Fruit fly (Drosophila melanogaster) whole organism, embryonic: ENCODE measurements around the gene CG18262.

Experiments used
- ATbp ChIP-seq: fragments of 200-800 bp; sonication (Bioruptor generic); optimal IDR thresholded peaks from 2 replicates; lab custom pipeline; 2017; ENCODE audit warnings: missing biosample characterization, mild to moderate bottlenecking, missing genetic modification characterization, missing genetic modification reagents
- Antp ChIP-seq: fragments of 200-800 bp; sonication (Bioruptor generic); optimal IDR thresholded peaks from 3 replicates; lab custom pipeline; 2016; ENCODE audit warnings: missing biosample characterization, missing genetic modification characterization
- Bgb ChIP-seq: fragments of 200-800 bp; sonication (Bioruptor generic); IDR thresholded peaks from 2 replicates; pipeline ENCODE4 v1.3.6; 2022; ENCODE audit warnings: missing biosample characterization, missing genetic modification characterization; ENCODE audit not compliant: partially characterized antibody
- CG1024 ChIP-seq: fragments of 200-800 bp; sonication (Bioruptor generic); IDR thresholded peaks from 2 replicates; pipeline ENCODE4 v1.3.6; 2022; ENCODE audit warnings: missing biosample characterization, missing genetic modification characterization
- CG10274 ChIP-seq: fragments of 200-800 bp; sonication (Bioruptor generic); optimal IDR thresholded peaks from 3 replicates; lab custom pipeline; 2017; ENCODE audit warnings: missing biosample characterization, mild to moderate bottlenecking, missing genetic modification characterization
- CG10979 ChIP-seq: fragments of 200-800 bp; sonication (Bioruptor generic); optimal IDR thresholded peaks from 2 replicates; lab custom pipeline; 2018; ENCODE audit warnings: missing biosample characterization, mild to moderate bottlenecking, missing genetic modification characterization, moderate library complexity
- CG11093 ChIP-seq: fragments of 200-800 bp; sonication (Bioruptor generic); IDR thresholded peaks from 3 replicates; pipeline ENCODE4 v1.3.6; 2022; ENCODE audit warnings: missing biosample characterization, missing genetic modification characterization
- CG11696 ChIP-seq: fragments of 200-800 bp; sonication (Bioruptor generic); IDR thresholded peaks from 2 replicates; pipeline ENCODE4 v1.3.6; 2022; ENCODE audit warnings: missing biosample characterization, missing genetic modification characterization
- CG13296 ChIP-seq: fragments of 200-800 bp; sonication (Bioruptor generic); optimal IDR thresholded peaks from 3 replicates; lab custom pipeline; 2018; ENCODE audit warnings: missing biosample characterization, mild to moderate bottlenecking, missing genetic modification characterization
- CG13894 ChIP-seq: fragments of 200-800 bp; sonication (Bioruptor generic); optimal IDR thresholded peaks from 3 replicates; lab custom pipeline; 2018; ENCODE audit warnings: missing biosample characterization, mild to moderate bottlenecking, missing genetic modification characterization, moderate library complexity
- CG1602 ChIP-seq: fragments of 200-800 bp; sonication (Bioruptor generic); optimal IDR thresholded peaks from 3 replicates; lab custom pipeline; 2016; ENCODE audit warnings: missing biosample characterization, missing genetic modification characterization
- CG1832 ChIP-seq: fragments of 200-800 bp; sonication (Bioruptor generic); optimal IDR thresholded peaks from 2 replicates; lab custom pipeline; 2017; ENCODE audit warnings: missing biosample characterization, mild to moderate bottlenecking, missing genetic modification characterization, inconsistent platforms
- CG31441 ChIP-seq: fragments of 200-800 bp; sonication (Bioruptor generic); IDR thresholded peaks from 2 replicates; pipeline ENCODE4 v1.3.6; 2022; ENCODE audit warnings: missing biosample characterization, missing genetic modification characterization
- CG42726 ChIP-seq: fragments of 200-800 bp; sonication (Bioruptor generic); IDR thresholded peaks from 2 replicates; pipeline ENCODE4 v1.3.6; 2022; ENCODE audit warnings: missing biosample characterization, missing genetic modification characterization; ENCODE audit not compliant: partially characterized antibody
- CG5180 ChIP-seq: fragments of 200-800 bp; sonication (Bioruptor generic); optimal IDR thresholded peaks from 3 replicates; lab custom pipeline; 2017; ENCODE audit warnings: missing biosample characterization, missing genetic modification characterization, mild to moderate bottlenecking, moderate library complexity, missing genetic modification reagents
- CG6813 ChIP-seq: fragments of 200-800 bp; sonication (Bioruptor generic); optimal IDR thresholded peaks from 2 replicates; lab custom pipeline; 2017; ENCODE audit warnings: missing biosample characterization, missing genetic modification characterization, mild to moderate bottlenecking, moderate library complexity, missing genetic modification reagents
- CG7372 ChIP-seq: fragments of 200-800 bp; sonication (Bioruptor generic); IDR thresholded peaks from 2 replicates; pipeline ENCODE4 v1.3.6; 2022; ENCODE audit warnings: missing biosample characterization, missing genetic modification characterization
- CG9797 ChIP-seq: fragments of 200-800 bp; sonication (Bioruptor generic); optimal IDR thresholded peaks from 3 replicates; lab custom pipeline; 2018; ENCODE audit warnings: missing biosample characterization, mild to moderate bottlenecking, missing genetic modification characterization
- CG9932 ChIP-seq: fragments of 200-800 bp; sonication (Bioruptor generic); IDR thresholded peaks from 2 replicates; pipeline ENCODE4 v1.3.6; 2022; ENCODE audit warnings: missing biosample characterization, missing genetic modification characterization
- CrebB ChIP-seq: fragments of 200-800 bp; sonication (Bioruptor generic); optimal IDR thresholded peaks from 3 replicates; lab custom pipeline; 2018; ENCODE audit warnings: missing biosample characterization, mild to moderate bottlenecking, missing genetic modification characterization
- D19A ChIP-seq: fragments of 200-800 bp; optimal IDR thresholded peaks from 3 replicates; lab custom pipeline; 2019; ENCODE audit warnings: missing biosample characterization, mild to moderate bottlenecking, missing genetic modification characterization, moderate library complexity
- Dp ChIP-seq: fragments of 200-800 bp; sonication (Bioruptor generic); optimal IDR thresholded peaks from 2 replicates; lab custom pipeline; 2018; ENCODE audit warnings: missing biosample characterization, mild to moderate bottlenecking, missing genetic modification characterization, moderate library complexity
- Gsc ChIP-seq: fragments of 200-800 bp; sonication (Bioruptor generic); IDR thresholded peaks from 2 replicates; pipeline ENCODE4 v1.3.6; 2022; ENCODE audit warnings: missing biosample characterization, missing genetic modification characterization
- HLHmδ ChIP-seq: fragments of 200-800 bp; sonication (Bioruptor generic); optimal IDR thresholded peaks from 2 replicates; lab custom pipeline; 2018; ENCODE audit warnings: missing biosample characterization, mild to moderate bottlenecking, missing genetic modification characterization, moderate library complexity
- Lpt ChIP-seq: fragments of >200 bp; optimal IDR thresholded peaks from 2 replicates; lab custom pipeline; 2018; ENCODE audit warnings: missing biosample characterization, missing genetic modification characterization
- Mad ChIP-seq: fragments of 200-800 bp; sonication (Bioruptor generic); optimal IDR thresholded peaks from 2 replicates; lab custom pipeline; 2016; ENCODE audit warnings: missing biosample characterization, missing genetic modification characterization
- Max ChIP-seq: fragments of 200-800 bp; sonication (Bioruptor generic); optimal IDR thresholded peaks from 2 replicates; lab custom pipeline; 2016; ENCODE audit warnings: missing biosample characterization, mild to moderate bottlenecking, missing genetic modification characterization
- Nf-YB ChIP-seq: fragments of 200-800 bp; sonication (Bioruptor generic); optimal IDR thresholded peaks from 3 replicates; lab custom pipeline; 2019; ENCODE audit warnings: missing biosample characterization, mild to moderate bottlenecking, missing genetic modification characterization, moderate library complexity
- PHDP ChIP-seq: fragments of 200-800 bp; sonication (Bioruptor generic); optimal IDR thresholded peaks from 3 replicates; lab custom pipeline; 2018; ENCODE audit warnings: missing biosample characterization, mild to moderate bottlenecking, missing genetic modification characterization, moderate library complexity
- Scr ChIP-seq: fragments of 200-800 bp; sonication (Bioruptor generic); IDR thresholded peaks from 2 replicates; pipeline ENCODE4 v1.3.6; 2022; ENCODE audit warnings: missing biosample characterization, missing genetic modification characterization; ENCODE audit not compliant: partially characterized antibody
- Sox102F ChIP-seq: fragments of 200-800 bp; sonication (Bioruptor generic); optimal IDR thresholded peaks from 2 replicates; lab custom pipeline; 2018; ENCODE audit warnings: missing biosample characterization, mild to moderate bottlenecking, missing genetic modification characterization, moderate library complexity
- ara ChIP-seq: fragments of 200-800 bp; sonication (Bioruptor generic); IDR thresholded peaks from 2 replicates; pipeline ENCODE4 v1.3.6; 2022; ENCODE audit warnings: missing biosample characterization, missing genetic modification characterization
- ash1 ChIP-seq: fragments of 200-800 bp; sonication (Bioruptor generic); optimal IDR thresholded peaks from 2 replicates; lab custom pipeline; 2018; ENCODE audit warnings: missing biosample characterization, mild to moderate bottlenecking, missing genetic modification characterization
- ato ChIP-seq: fragments of 200-800 bp; sonication (Bioruptor generic); IDR thresholded peaks from 2 replicates; pipeline ENCODE4 v1.3.6; 2022; ENCODE audit warnings: missing biosample characterization, missing genetic modification characterization; ENCODE audit not compliant: partially characterized antibody
- bowl ChIP-seq: fragments of 200-800 bp; sonication (Bioruptor generic); IDR thresholded peaks from 2 replicates; pipeline ENCODE4 v1.3.6; 2022; ENCODE audit warnings: missing biosample characterization, missing genetic modification characterization
- corto ChIP-seq: fragments of 200-800 bp; sonication (Bioruptor generic); optimal IDR thresholded peaks from 2 replicates; lab custom pipeline; 2016; ENCODE audit warnings: missing biosample characterization, mild to moderate bottlenecking, missing genetic modification characterization, moderate library complexity
- gcm ChIP-seq: fragments of 200-800 bp; sonication (Bioruptor generic); optimal IDR thresholded peaks from 2 replicates; lab custom pipeline; 2019; ENCODE audit warnings: missing biosample characterization, mild to moderate bottlenecking, missing genetic modification characterization, moderate library complexity
- h ChIP-seq: fragments of >200 bp; optimal IDR thresholded peaks from 2 replicates; lab custom pipeline; 2017
- ham ChIP-seq: fragments of 200-800 bp; sonication (Bioruptor generic); IDR thresholded peaks from 2 replicates; pipeline ENCODE4 v1.3.6; 2022; ENCODE audit warnings: missing biosample characterization, missing genetic modification characterization
- her ChIP-seq: fragments of 200-800 bp; sonication (Bioruptor generic); optimal IDR thresholded peaks from 2 replicates; lab custom pipeline; 2016; ENCODE audit warnings: missing biosample characterization, missing genetic modification characterization
- ind ChIP-seq: fragments of 200-800 bp; sonication (Bioruptor generic); optimal IDR thresholded peaks from 3 replicates; lab custom pipeline; 2016; ENCODE audit warnings: missing biosample characterization, missing genetic modification characterization
- mirr ChIP-seq: fragments of 200-800 bp; sonication (Bioruptor generic); optimal IDR thresholded peaks from 3 replicates; lab custom pipeline; 2018; ENCODE audit warnings: missing biosample characterization, mild to moderate bottlenecking, missing genetic modification characterization
- org-1 ChIP-seq: fragments of 200-800 bp; sonication (Bioruptor generic); optimal IDR thresholded peaks from 2 replicates; lab custom pipeline; 2017; ENCODE audit warnings: missing biosample characterization, missing genetic modification characterization
- peb ChIP-seq: fragments of 200-800 bp; sonication (Bioruptor generic); IDR thresholded peaks from 2 replicates; pipeline ENCODE4 v1.3.6; 2022; ENCODE audit warnings: missing biosample characterization, missing genetic modification characterization
- pfk ChIP-seq: fragments of 200-800 bp; sonication (Bioruptor generic); optimal IDR thresholded peaks from 2 replicates; lab custom pipeline; 2018; ENCODE audit warnings: missing biosample characterization, mild to moderate bottlenecking, missing genetic modification characterization, moderate library complexity
- pnt ChIP-seq: fragments of 200-800 bp; sonication (Bioruptor generic); optimal IDR thresholded peaks from 3 replicates; lab custom pipeline; 2016; ENCODE audit warnings: missing biosample characterization, missing genetic modification characterization
- sens ChIP-seq: fragments of 200-800 bp; sonication (Bioruptor generic); peaks from one replicate; lab custom pipeline; 2016; ENCODE audit warnings: missing biosample characterization, missing genetic modification characterization
- sens-2 ChIP-seq: fragments of 200-800 bp; sonication (Bioruptor generic); IDR thresholded peaks from 2 replicates; pipeline ENCODE4 v1.3.6; 2022; ENCODE audit warnings: missing biosample characterization, missing genetic modification characterization
- slbo ChIP-seq: fragments of 200-800 bp; sonication (Bioruptor generic); IDR thresholded peaks from 2 replicates; pipeline ENCODE4 v1.3.6; 2022; ENCODE audit warnings: missing biosample characterization, missing genetic modification characterization
- so ChIP-seq: fragments of 200-800 bp; sonication (Bioruptor generic); IDR thresholded peaks from 3 replicates; pipeline ENCODE4 v1.3.6; 2022; ENCODE audit warnings: missing biosample characterization, missing genetic modification characterization
- sug ChIP-seq: fragments of 200-800 bp; optimal IDR thresholded peaks from 2 replicates; lab custom pipeline; 2019; ENCODE audit warnings: missing biosample characterization, mild to moderate bottlenecking, missing genetic modification characterization, moderate library complexity
- zen ChIP-seq: fragments of 200-800 bp; sonication (Bioruptor generic); optimal IDR thresholded peaks from 3 replicates; lab custom pipeline; 2018; ENCODE audit warnings: missing biosample characterization, mild to moderate bottlenecking, missing genetic modification characterization, moderate library complexity

The CG18262 gene

dm6 chrX:8126149-8126548 lies 26.6 kb upstream of the CG18262 start (continued):
- TF ChIP-seq sug (tag; lab: Kevin White, UChicago): no peak
- no peak for TF ChIP-seq Scr (GFP tag; lab: Robert Waterston, UW)
- no peak for TF ChIP-seq Dp (GFP tag; lab: Kevin White, UChicago)
- TF ChIP-seq h: no peak
- no peak for TF ChIP-seq Bgb
- TF ChIP-seq mirr (GFP tag; lab: Kevin White, UChicago): no peak
- TF ChIP-seq corto (GFP tag; lab: Kevin White, UChicago): no peak
- TF ChIP-seq CG10274 (GFP tag; lab: Kevin White, UChicago): no peak
- no peak for TF ChIP-seq CG7372 (GFP tag; lab: Robert Waterston, UW)
- no peak for TF ChIP-seq CG13894 (tag; lab: Kevin White, UChicago)
- TF ChIP-seq her: no peak
- peak; percentile 77 for TF ChIP-seq ara (GFP tag; lab: Robert Waterston, UW)
- no peak for TF ChIP-seq Nf-YB
- peak; percentile 38 for TF ChIP-seq Antp (GFP tag; lab: Kevin White, UChicago)
- no peak for TF ChIP-seq CG11093 (GFP tag; lab: Robert Waterston, UW)
- TF ChIP-seq pnt (GFP tag; lab: Kevin White, UChicago): peak; percentile 17
- no peak for TF ChIP-seq CG11696 (GFP tag; lab: Robert Waterston, UW)
- peak; percentile 43 for TF ChIP-seq CG6813 (GFP tag; lab: Kevin White, UChicago)
- 0 out of 2 replicates have a peak, but pooled peaks have one; percentile 26 for TF ChIP-seq CG1024
- TF ChIP-seq Gsc (GFP tag; lab: Robert Waterston, UW): no peak
- no peak for TF ChIP-seq Lpt (GFP tag; lab: Kevin White, UChicago)
- TF ChIP-seq CG31441 (GFP tag; lab: Robert Waterston, UW): peak; percentile 65
- TF ChIP-seq so (GFP tag; lab: Robert Waterston, UW): no peak
- peak; percentile 83 for TF ChIP-seq ATbp (GFP tag; lab: Kevin White, UChicago)
- no peak for TF ChIP-seq CG1832
- no peak for TF ChIP-seq bowl (GFP tag; lab: Robert Waterston, UW)
- peak; percentile 50 for TF ChIP-seq CG1602
- TF ChIP-seq Sox102F: peak; percentile 88
- no peak for TF ChIP-seq pfk
- no peak for TF ChIP-seq Mad (GFP tag; lab: Kevin White, UChicago)
- TF ChIP-seq PHDP (tag; lab: Kevin White, UChicago): peak; percentile 46
- TF ChIP-seq sens-2 (GFP tag; lab: Robert Waterston, UW): peak; percentile 57
- TF ChIP-seq zen: peak; percentile 56
- TF ChIP-seq ash1 (GFP tag; lab: Kevin White, UChicago): no peak
- no peak for TF ChIP-seq ham (GFP tag; lab: Robert Waterston, UW)
- TF ChIP-seq CG13296: no peak
- TF ChIP-seq CG10979 (tag; lab: Kevin White, UChicago): peak; percentile 80
- no peak for TF ChIP-seq ato
- no peak for TF ChIP-seq CG9797 (GFP tag; lab: Kevin White, UChicago)
- TF ChIP-seq CG5180: peak; percentile 21
- 0 out of 2 replicates have a peak, but pooled peaks have one; percentile 25 for TF ChIP-seq peb (GFP tag; lab: Robert Waterston, UW)
- peak; percentile 66 for TF ChIP-seq D19A (tag; lab: Kevin White, UChicago)
- peak; percentile 40 for TF ChIP-seq gcm (GFP tag; lab: Kevin White, UChicago)
- TF ChIP-seq HLHmδ (GFP tag; lab: Kevin White, UChicago): no peak
- peak; percentile 18 for TF ChIP-seq Max (GFP tag; lab: Kevin White, UChicago)
- TF ChIP-seq slbo (GFP tag; lab: Robert Waterston, UW): no peak
- TF ChIP-seq CG42726: no peak
- TF ChIP-seq org-1 (GFP tag; lab: Kevin White, UChicago): peak; percentile 15
- TF ChIP-seq CrebB (tag; lab: Kevin White, UChicago): no peak
- TF ChIP-seq sens (GFP tag; lab: Kevin White, UChicago): peak; percentile 93
- TF ChIP-seq CG9932 (GFP tag; lab: Robert Waterston, UW): no peak
- peak; percentile 57 for TF ChIP-seq ind (GFP tag; lab: Kevin White, UChicago)
